Fruit fly (Drosophila melanogaster): ENCODE measurements around the gene CG10591.

Gene CG10591

dm6 chr3L:5554377-5554776 is 45.1 kb downstream of the CG10591 start (continued):
- TF ChIP-seq CG5245 (GFP tag; optimal IDR thresholded peaks at IDR 0.05) (peak; percentile 24), psq (GFP tag; optimal IDR thresholded peaks at IDR 0.05) (no peak), tap (tag; optimal IDR thresholded peaks at IDR 0.05) (peak; percentile 31), nmo (GFP tag; optimal IDR thresholded peaks at IDR 0.05) (peak; percentile 52), CoRest (tag; optimal IDR thresholded peaks at IDR 0.05) (peak; percentile 67), CG12155 (GFP tag; optimal IDR thresholded peaks at IDR 0.05) (peak; percentile 47), sna (GFP tag; IDR thresholded peaks at IDR 0.05; ENCODE audit: partially characterized antibody) (no peak), Adf1 (GFP tag; IDR thresholded peaks at IDR 0.05) (no peak), CG12236 (GFP tag; optimal IDR thresholded peaks at IDR 0.05) (no peak), CG12299 (tag; optimal IDR thresholded peaks at IDR 0.05) (no peak), CG16863 (GFP tag; optimal IDR thresholded peaks at IDR 0.05) (no peak), CG15601 (tag; optimal IDR thresholded peaks at IDR 0.05) (no peak), CG2129 (GFP tag; IDR thresholded peaks at IDR 0.05; ENCODE audit: partially characterized antibody) (no peak), lab (GFP tag; optimal IDR thresholded peaks at IDR 0.05) (peak; percentile 67), YL-1 (GFP tag; optimal IDR thresholded peaks at IDR 0.05) (no peak), CG11504 (tag; optimal IDR thresholded peaks at IDR 0.05) (peak; percentile 72), CG12659 (GFP tag; optimal IDR thresholded peaks at IDR 0.05) (peak; percentile 36), Bteb2 (GFP tag; optimal IDR thresholded peaks at IDR 0.05) (no peak), Stat92E (GFP tag; optimal IDR thresholded peaks at IDR 0.05) (no peak), Bgb (GFP tag; IDR thresholded peaks at IDR 0.05; ENCODE audit: partially characterized antibody) (no peak), Ptx1 (GFP tag; IDR thresholded peaks at IDR 0.05) (peak; percentile 72), Spps (tag; optimal IDR thresholded peaks at IDR 0.05) (no peak), sens-2 (GFP tag; IDR thresholded peaks at IDR 0.05) (no peak), wek (GFP tag; optimal IDR thresholded peaks at IDR 0.05) (no peak), CG8924 (tag; optimal IDR thresholded peaks at IDR 0.05) (peak; percentile 40), CG11560 (tag; IDR thresholded peaks at IDR 0.05) (peak; percentile 47; the same call in 1 of the 3 replicates), prd (optimal IDR thresholded peaks at IDR 0.05) (no peak), prd (GFP tag; IDR thresholded peaks at IDR 0.05) (peak; percentile 77), chn (GFP tag; optimal IDR thresholded peaks at IDR 0.05) (no peak), CG18764 (GFP tag; optimal IDR thresholded peaks at IDR 0.05) (no peak), CG31441 (GFP tag; IDR thresholded peaks at IDR 0.05) (peak; percentile 24; the same call in 1 of the 2 replicates), CG16813 (GFP tag; IDR thresholded peaks at IDR 0.05; ENCODE audit: partially characterized antibody) (no peak), CG6254 (GFP tag; optimal IDR thresholded peaks at IDR 0.05) (no peak), lilli (GFP tag; optimal IDR thresholded peaks at IDR 0.05) (peak; percentile 56), tup (GFP tag; optimal IDR thresholded peaks at IDR 0.05) (no peak), CG4328 (GFP tag; optimal IDR thresholded peaks at IDR 0.05) (no peak), CG12942 (GFP tag; optimal IDR thresholded peaks at IDR 0.05) (peak; percentile 22), hbn (GFP tag; IDR thresholded peaks at IDR 0.05; ENCODE audit: partially characterized antibody) (no peak), cwo (GFP tag; optimal IDR thresholded peaks at IDR 0.05) (peak; percentile 37), CG3847 (GFP tag; IDR thresholded peaks at IDR 0.05) (peak; percentile 32; the same call in 1 of the 2 replicates), rib (GFP tag; IDR thresholded peaks at IDR 0.05) (no peak), aop (GFP tag; IDR thresholded peaks at IDR 0.05) (no peak), CG12071 (GFP tag; optimal IDR thresholded peaks at IDR 0.05) (no peak), CHES-1-like (GFP tag; optimal IDR thresholded peaks at IDR 0.05) (no peak), eyg (GFP tag; optimal IDR thresholded peaks at IDR 0.05) (no peak), CG17359 (tag; optimal IDR thresholded peaks at IDR 0.05) (peak; percentile 50), zen (tag; optimal IDR thresholded peaks at IDR 0.05) (no peak), CG6854 (GFP tag; optimal IDR thresholded peaks at IDR 0.05) (no peak), dmrt99B (tag; optimal IDR thresholded peaks at IDR 0.05) (peak; percentile 46), CG4360 (GFP tag; IDR thresholded peaks at IDR 0.05) (no peak), Taf1 (GFP tag; IDR thresholded peaks at IDR 0.05) (peak; percentile 62)
